Worm (Caenorhabditis elegans) whole organism, L3 larva: ENCODE measurements around the gene C50E3.13.

ENCODE experiments used
- fos-1 ChIP-seq: fragments of 150-350 bp; optimal IDR thresholded peaks from 2 replicates; lab custom pipeline; 2014; ENCODE audit warnings: missing biosample characterization, missing genetic modification characterization
- lsy-12 ChIP-seq: sonication (generic microtip); optimal IDR thresholded peaks from 2 replicates; lab custom pipeline; 2016; ENCODE audit warnings: mild to moderate bottlenecking, missing genetic modification characterization, missing compliant biosample characterization

- no peak for TF ChIP-seq lsy-12
- TF ChIP-seq fos-1 (tag; lab: Kevin White, UChicago): no peak
Measured at ce11 chrV:7595132-7595531, 28.9 kb downstream of the C50E3.13 start.
